In genomic region chrII:14004770-14005169, ce11 we compare ENCODE assay signal across 1 worm cellular context.
TF ChIP-seq lines count a peak whose summit lies in the region.

No protein-coding gene starts in this region.

TF ChIP-seq in whole organism, L4 larva, 104 proteins besides CTCF, POLR2A, EP300 and RAD21 (continued from another document):
- TF ChIP-seq nhr-42 (GFP tag; IDR thresholded peaks at IDR 0.05; lab: Robert Waterston, UW) (no peak), mdl-1 (tag; optimal IDR thresholded peaks at IDR 0.05; lab: Kevin White, UChicago) (peak in 1 of 2 experiments; percentile 7), nhr-41 (GFP tag; IDR thresholded peaks at IDR 0.05; lab: Robert Waterston, UW) (no peak)
